Worm (Caenorhabditis elegans) whole organism, L3 larva: ENCODE data around the gene K08D9.6.

Experiments used
- R02D3.7 ChIP-seq: fragments of 150-350 bp; optimal IDR thresholded peaks from 2 replicates; lab custom pipeline; 2014; ENCODE audit warnings: missing biosample characterization, missing genetic modification characterization
- aly-2 ChIP-seq: fragments of 150-350 bp; optimal IDR thresholded peaks from 2 replicates; lab custom pipeline; 2014; ENCODE audit warnings: missing biosample characterization, missing genetic modification characterization
- ama-1 ChIP-seq: fragments of 150-350 bp; optimal IDR thresholded peaks from 2 replicates; lab custom pipeline; 2018
- ceh-16 ChIP-seq: sonication (generic microtip); optimal IDR thresholded peaks from 2 replicates; lab custom pipeline; 2017; ENCODE audit warnings: missing biosample characterization, missing genetic modification characterization
- ceh-9 ChIP-seq: sonication (generic microtip); optimal IDR thresholded peaks from 2 replicates; lab custom pipeline; 2018; ENCODE audit warnings: missing biosample characterization, missing genetic modification characterization
- daf-12 ChIP-seq: fragments of 150-350 bp; optimal IDR thresholded peaks from 2 replicates; lab custom pipeline; 2014; ENCODE audit warnings: missing biosample characterization, missing genetic modification reagents, missing genetic modification characterization
- egl-5 ChIP-seq: fragments of 150-350 bp; optimal IDR thresholded peaks from 2 replicates; lab custom pipeline; 2017; ENCODE audit warnings: missing biosample characterization, missing genetic modification reagents, missing genetic modification characterization, inconsistent platforms
- elt-3 ChIP-seq, 3 experiments: fragments of 150-350 bp in 1 of 3; sonication (generic microtip) in 2 of 3; optimal IDR thresholded peaks; 2 replicates in 2 of 3; 4 replicates in 1 of 3; lab custom pipeline; 2014 to 2017; ENCODE audit warnings: missing biosample characterization in 3 of 3, missing genetic modification characterization in 3 of 3
- eor-1 ChIP-seq, 2 experiments: fragments of 150-350 bp; optimal IDR thresholded peaks; 2 replicates each; lab custom pipeline; 2014 to 2018; ENCODE audit warnings: missing biosample characterization in 2 of 2, missing genetic modification characterization in 2 of 2
- fkh-10 ChIP-seq: sonication (generic microtip); optimal IDR thresholded peaks from 2 replicates; lab custom pipeline; 2017; ENCODE audit warnings: missing biosample characterization, missing genetic modification reagents, missing genetic modification characterization
- fos-1 ChIP-seq: fragments of 150-350 bp; optimal IDR thresholded peaks from 2 replicates; lab custom pipeline; 2014; ENCODE audit warnings: missing biosample characterization, missing genetic modification characterization
- hmg-11 ChIP-seq: sonication (generic microtip); optimal IDR thresholded peaks from 2 replicates; lab custom pipeline; 2016; ENCODE audit warnings: missing genetic modification characterization, missing compliant biosample characterization
- jun-1 ChIP-seq: fragments of 150-350 bp; optimal IDR thresholded peaks from 2 replicates; lab custom pipeline; 2014; ENCODE audit warnings: missing biosample characterization, missing genetic modification reagents, missing genetic modification characterization
- lin-39 ChIP-seq: fragments of 150-350 bp; optimal IDR thresholded peaks from 2 replicates; lab custom pipeline; 2018; ENCODE audit warnings: missing biosample characterization, missing genetic modification reagents, missing genetic modification characterization
- lsy-12 ChIP-seq: sonication (generic microtip); optimal IDR thresholded peaks from 2 replicates; lab custom pipeline; 2016; ENCODE audit warnings: mild to moderate bottlenecking, missing genetic modification characterization, missing compliant biosample characterization
- mml-1 ChIP-seq: fragments of 150-350 bp; sonication (generic microtip); optimal IDR thresholded peaks from 3 replicates; lab custom pipeline; 2014; ENCODE audit warnings: missing biosample characterization, missing genetic modification characterization
- nfya-1 ChIP-seq: sonication (generic microtip); optimal IDR thresholded peaks from 2 replicates; lab custom pipeline; 2017; ENCODE audit warnings: missing genetic modification characterization, mild to moderate bottlenecking, missing compliant biosample characterization, antibody characterized with exemption, moderate library complexity; ENCODE audit not compliant: insufficient read depth
- nhr-11 ChIP-seq: fragments of 150-350 bp; optimal IDR thresholded peaks from 2 replicates; lab custom pipeline; 2014; ENCODE audit warnings: missing biosample characterization, missing genetic modification characterization
- nhr-23 ChIP-seq: fragments of 150-350 bp; optimal IDR thresholded peaks from 2 replicates; lab custom pipeline; 2014; ENCODE audit warnings: missing biosample characterization, missing genetic modification reagents, missing genetic modification characterization
- nhr-25 ChIP-seq: sonication (generic microtip); optimal IDR thresholded peaks from 2 replicates; lab custom pipeline; 2017; ENCODE audit warnings: missing biosample characterization, missing genetic modification characterization
- nhr-28 ChIP-seq: fragments of 150-350 bp; optimal IDR thresholded peaks from 2 replicates; lab custom pipeline; 2014; ENCODE audit warnings: missing biosample characterization, missing genetic modification characterization
- nhr-43 ChIP-seq: sonication (generic microtip); optimal IDR thresholded peaks from 2 replicates; lab custom pipeline; 2016; ENCODE audit warnings: mild to moderate bottlenecking, missing genetic modification characterization, missing compliant biosample characterization; ENCODE audit not compliant: poor library complexity, severe bottlenecking
- nhr-67 ChIP-seq: fragments of 150-350 bp; optimal IDR thresholded peaks from 2 replicates; lab custom pipeline; 2014; ENCODE audit warnings: missing biosample characterization, missing genetic modification characterization
- nhr-76 ChIP-seq: fragments of 150-350 bp; sonication (generic microtip); optimal IDR thresholded peaks from 5 replicates; lab custom pipeline; 2014; ENCODE audit warnings: missing biosample characterization, missing genetic modification characterization
- nhr-77 ChIP-seq: fragments of 150-350 bp; optimal IDR thresholded peaks from 2 replicates; lab custom pipeline; 2014; ENCODE audit warnings: missing biosample characterization, missing genetic modification characterization
- pha-4 ChIP-seq: fragments of 150-350 bp; optimal IDR thresholded peaks from 2 replicates; lab custom pipeline; 2014; ENCODE audit warnings: missing biosample characterization, missing genetic modification reagents, missing genetic modification characterization
- sea-2 ChIP-seq: fragments of 150-350 bp; sonication (generic microtip); optimal IDR thresholded peaks from 4 replicates; lab custom pipeline; 2014; ENCODE audit warnings: missing biosample characterization, missing genetic modification reagents, missing genetic modification characterization
- skn-1 ChIP-seq: fragments of 150-350 bp; optimal IDR thresholded peaks from 2 replicates; lab custom pipeline; 2014; ENCODE audit warnings: missing biosample characterization, missing genetic modification characterization
- snpc-4 ChIP-seq: fragments of 150-350 bp; optimal IDR thresholded peaks from 2 replicates; lab custom pipeline; 2014; ENCODE audit warnings: missing biosample characterization, missing genetic modification characterization
- zag-1 ChIP-seq: fragments of 150-350 bp; optimal IDR thresholded peaks from 2 replicates; lab custom pipeline; 2014; ENCODE audit warnings: missing biosample characterization, missing genetic modification characterization
- ztf-4 ChIP-seq: fragments of 150-350 bp; optimal IDR thresholded peaks from 2 replicates; lab custom pipeline; 2014; ENCODE audit warnings: missing biosample characterization, missing genetic modification characterization

The K08D9.6 gene

DNA sequence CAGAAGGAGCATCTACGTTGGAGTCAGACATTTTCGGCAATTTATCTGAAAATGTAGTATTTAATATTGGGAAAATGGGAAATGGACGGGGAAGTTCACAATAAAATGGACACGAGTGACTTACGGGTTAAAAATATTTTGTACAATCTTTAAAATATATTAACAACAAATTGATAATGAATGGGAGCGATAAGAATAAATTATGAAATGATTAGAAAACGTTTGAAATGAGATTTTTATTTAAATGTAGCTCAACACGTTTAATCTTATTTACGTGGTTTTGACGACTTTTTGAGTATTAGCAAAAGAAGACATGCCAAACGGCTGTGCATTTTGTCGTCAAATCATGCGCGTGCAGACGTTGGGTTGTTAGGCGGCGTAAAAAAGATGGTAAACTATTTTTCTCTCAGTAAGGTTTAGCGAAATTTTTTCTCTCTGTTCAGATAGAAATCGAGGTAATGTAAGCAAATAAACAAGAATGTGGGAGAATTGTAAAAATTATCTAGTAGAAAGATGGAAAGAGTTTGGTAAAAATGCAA is 43.4 kb upstream of the K08D9.6 start, which contains the start of gene fbxa-64:
fbxa-64 (minus strand) TSS at position 51 of the 539 bp plus-strand sequence.
- TF ChIP-seq hmg-11 (tag; lab: Kevin White, UChicago) (peak; percentile 29), nhr-67 (tag; lab: Kevin White, UChicago) (no peak), nhr-25 (tag; lab: Kevin White, UChicago) (no peak), snpc-4 (tag; lab: Kevin White, UChicago) (no peak)

- peak; percentile 32 for TF ChIP-seq lin-39 (tag; lab: Kevin White, UChicago)
- TF ChIP-seq egl-5 (tag; lab: Kevin White, UChicago): peak; percentile 26
- no peak for TF ChIP-seq nhr-23
- TF ChIP-seq daf-12 (tag; lab: Kevin White, UChicago): no peak
Observed at ce11 chrV:3276184-3276583, 41.4 kb upstream of the K08D9.6 start.

ce11 chrV:3275033-3275432 is 40.2 kb upstream of the K08D9.6 start, which contains the start of gene T28A11.3:
T28A11.3 (plus strand) TSS chrV:3275333.
- TF ChIP-seq fos-1 (tag; lab: Kevin White, UChicago) (no peak), nhr-76 (tag; lab: Kevin White, UChicago) (no peak), nhr-43 (tag; lab: Kevin White, UChicago) (no peak), fkh-10 (GFP tag; lab: Kevin White, UChicago) (no peak)

DNA sequence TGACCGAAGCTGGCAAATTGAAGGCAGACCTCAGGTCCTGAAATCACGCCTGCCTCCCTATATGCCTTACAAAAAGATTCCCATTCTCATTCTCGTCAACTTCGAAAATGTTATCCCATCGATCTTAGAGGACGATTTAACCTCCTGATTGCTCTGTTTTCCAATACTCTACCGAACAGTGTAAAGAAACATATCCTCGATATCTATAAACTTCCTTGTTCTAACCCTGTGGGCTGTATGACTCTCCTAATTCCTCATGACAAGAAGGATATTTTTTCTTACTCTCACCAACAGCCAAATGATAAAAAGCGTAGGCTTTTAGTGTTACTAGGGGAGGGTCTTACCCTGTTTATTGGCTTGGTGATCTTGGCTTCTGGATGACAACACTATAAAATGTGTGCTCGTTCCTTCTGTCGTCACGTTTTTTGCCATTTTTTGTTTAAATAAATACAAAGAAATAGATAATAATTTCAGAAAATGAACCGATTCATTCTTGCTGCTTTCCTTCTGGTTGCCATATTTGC is 38.9 kb upstream of the K08D9.6 start, which contains the start of gene T28A11.4:
T28A11.4 (plus strand) TSS at position 474 of the 524 bp plus-strand sequence.
- TF ChIP-seq eor-1 (tag; optimal IDR thresholded peaks at IDR 0.05; lab: Kevin White, UChicago) (no peak), pha-4 (tag; lab: Kevin White, UChicago) (no peak)
- TF ChIP-seq, all 47 proteins: peak for 0

DNA sequence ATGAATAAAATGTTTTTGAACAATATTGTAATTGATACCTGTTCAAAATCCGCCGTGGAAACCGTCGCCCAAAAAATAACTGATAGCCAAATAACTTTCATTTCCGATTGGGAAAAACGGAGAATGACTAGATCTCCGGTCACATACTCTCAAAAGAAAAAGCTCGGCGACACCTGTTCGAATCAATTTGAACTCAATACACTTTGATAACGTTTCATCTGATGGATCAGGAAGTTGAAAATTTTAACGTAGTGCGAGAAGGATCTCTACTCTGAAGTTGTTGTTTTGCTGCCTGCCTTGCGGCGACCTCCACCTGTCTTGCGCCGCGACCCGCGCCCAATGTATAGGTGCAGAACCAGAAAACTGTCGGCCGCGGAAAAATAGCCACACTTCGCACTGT is 38.4 kb upstream of the K08D9.6 start, which contains the start of gene T28A11.20:
T28A11.20 (minus strand) TSS at position 101 of the 400 bp plus-strand sequence.
- TF ChIP-seq skn-1: no peak

- TF ChIP-seq lin-39 (tag; lab: Kevin White, UChicago): no peak
- no peak for TF ChIP-seq ztf-4 (tag; lab: Kevin White, UChicago)
- no peak for TF ChIP-seq nhr-25 (tag; lab: Kevin White, UChicago)
- no peak for TF ChIP-seq ama-1 (lab: Kevin White, UChicago)
- no peak for TF ChIP-seq jun-1 (tag; lab: Kevin White, UChicago)
- no peak for TF ChIP-seq nhr-23
- TF ChIP-seq elt-3 (tag; optimal IDR thresholded peaks at IDR 0.05; lab: Kevin White, UChicago): no peak
- TF ChIP-seq lsy-12 (tag; lab: Kevin White, UChicago): no peak
- no peak for TF ChIP-seq fkh-10 (GFP tag; lab: Kevin White, UChicago)
- TF ChIP-seq ceh-16 (tag; lab: Kevin White, UChicago): no peak
- no peak for TF ChIP-seq skn-1
- TF ChIP-seq R02D3.7 (tag; lab: Kevin White, UChicago): no peak
- no peak for TF ChIP-seq mml-1 (tag; lab: Kevin White, UChicago)
- TF ChIP-seq fos-1 (tag; lab: Kevin White, UChicago): no peak
Observed at ce11 chrV:3269407-3269806, 34.6 kb upstream of the K08D9.6 start, which contains the start of gene T28A11.19. T28A11.19 (minus strand) TSS chrV:3269514.

- TF ChIP-seq zag-1: no peak
- no peak for TF ChIP-seq nfya-1 (tag; lab: Kevin White, UChicago)
- TF ChIP-seq ama-1 (lab: Kevin White, UChicago): no peak
Observed at ce11 chrV:3267950-3268349, 33.2 kb upstream of the K08D9.6 start, which contains the start of gene T28A11.18. T28A11.18 (minus strand) TSS chrV:3268050.

ce11 chrV:3266189-3266588 is 31.4 kb upstream of the K08D9.6 start, which contains the start of gene T28A11.17:
T28A11.17 (minus strand) TSS chrV:3266289.
- TF ChIP-seq nhr-11: no peak
- TF ChIP-seq eor-1 (tag; optimal IDR thresholded peaks at IDR 0.05; lab: Kevin White, UChicago): no peak
- TF ChIP-seq lsy-12 (tag; lab: Kevin White, UChicago): no peak
- TF ChIP-seq ceh-9 (tag; lab: Kevin White, UChicago): no peak
- no peak for TF ChIP-seq nhr-77 (tag; lab: Kevin White, UChicago)
- no peak for TF ChIP-seq hmg-11 (tag; lab: Kevin White, UChicago)
- TF ChIP-seq sea-2 (GFP tag; lab: Kevin White, UChicago): no peak
- no peak for TF ChIP-seq egl-5 (tag; lab: Kevin White, UChicago)
- TF ChIP-seq aly-2 (tag; lab: Kevin White, UChicago): no peak
- no peak for TF ChIP-seq lin-39 (tag; lab: Kevin White, UChicago)
- TF ChIP-seq fos-1 (tag; lab: Kevin White, UChicago): no peak
- no peak for TF ChIP-seq nhr-28 (tag; lab: Kevin White, UChicago)
- no peak for TF ChIP-seq fkh-10 (GFP tag; lab: Kevin White, UChicago)
- TF ChIP-seq pha-4 (tag; lab: Kevin White, UChicago): no peak
- TF ChIP-seq nhr-67 (tag; lab: Kevin White, UChicago): no peak
